Worm (Caenorhabditis elegans) whole organism, L2 larva: ENCODE data around the gene msp-31.
"Not testable (repeated sequence)": the region's sequence is repeated elsewhere in the genome, so short reads cannot be mapped to it uniquely, and the experiment has no call there.

Experiments
- C34F6.9 ChIP-seq: fragments of 150-350 bp; optimal IDR thresholded peaks from 2 replicates; lab custom pipeline; 2014; ENCODE audit warnings: missing biosample characterization, missing genetic modification characterization
- F13H6.1 ChIP-seq: sonication (generic microtip); optimal IDR thresholded peaks from 2 replicates; lab custom pipeline; 2016; ENCODE audit warnings: missing genetic modification characterization, missing compliant biosample characterization
- ceh-82 ChIP-seq: fragments of 150-350 bp; optimal IDR thresholded peaks from 2 replicates; lab custom pipeline; 2014; ENCODE audit warnings: missing biosample characterization, missing genetic modification characterization
- elt-3 ChIP-seq: sonication (generic microtip); optimal IDR thresholded peaks from 2 replicates; lab custom pipeline; 2017; ENCODE audit warnings: missing biosample characterization, missing genetic modification characterization
- fos-1 ChIP-seq: fragments of 150-350 bp; optimal IDR thresholded peaks from 2 replicates; lab custom pipeline; 2014; ENCODE audit warnings: missing biosample characterization, missing genetic modification characterization
- lsy-2 ChIP-seq, 2 experiments: fragments of 150-350 bp in 1 of 2; sonication (generic microtip) in 1 of 2; optimal IDR thresholded peaks; 2 replicates each; lab custom pipeline; 2014 to 2017; ENCODE audit warnings: missing biosample characterization in 2 of 2, missing genetic modification characterization in 2 of 2
- mdl-1 ChIP-seq, 2 experiments: fragments of 150-350 bp in 1 of 2; sonication (generic microtip) in 1 of 2; optimal IDR thresholded peaks; 2 replicates each; lab custom pipeline; 2017; ENCODE audit warnings: missing biosample characterization in 2 of 2, missing genetic modification characterization in 2 of 2
- nhr-10 ChIP-seq: sonication (generic microtip); optimal IDR thresholded peaks from 2 replicates; lab custom pipeline; 2017; ENCODE audit warnings: missing biosample characterization, missing genetic modification characterization
- nhr-11 ChIP-seq: fragments of 150-350 bp; optimal IDR thresholded peaks from 2 replicates; lab custom pipeline; 2014; ENCODE audit warnings: missing biosample characterization, missing genetic modification characterization
- nhr-129 ChIP-seq: fragments of 150-350 bp; optimal IDR thresholded peaks from 2 replicates; lab custom pipeline; 2014; ENCODE audit warnings: missing biosample characterization, missing genetic modification characterization
- nhr-237 ChIP-seq: fragments of 150-350 bp; optimal IDR thresholded peaks from 2 replicates; lab custom pipeline; 2014; ENCODE audit warnings: missing biosample characterization, missing genetic modification characterization
- snpc-4 ChIP-seq: fragments of 150-350 bp; optimal IDR thresholded peaks from 2 replicates; lab custom pipeline; 2014; ENCODE audit warnings: missing biosample characterization, missing genetic modification characterization
- unc-62 ChIP-seq: fragments of 150-350 bp; optimal IDR thresholded peaks from 2 replicates; lab custom pipeline; 2014; ENCODE audit warnings: missing biosample characterization, missing genetic modification reagents, missing genetic modification characterization
- ztf-11 ChIP-seq: sonication (generic microtip); optimal IDR thresholded peaks from 2 replicates; lab custom pipeline; 2017; ENCODE audit warnings: missing biosample characterization, missing genetic modification characterization

- not testable (repeated sequence) for TF ChIP-seq nhr-10; ztf-11 (tag; lab: Kevin White, UChicago); C34F6.9 (tag; lab: Kevin White, UChicago); mdl-1 (tag; optimal IDR thresholded peaks at IDR 0.05; lab: Kevin White, UChicago); snpc-4 (tag; lab: Kevin White, UChicago); lsy-2 (tag; optimal IDR thresholded peaks at IDR 0.05; lab: Kevin White, UChicago); unc-62 (GFP tag; lab: Kevin White, UChicago); nhr-237 (tag; lab: Kevin White, UChicago); nhr-11 (tag; lab: Kevin White, UChicago); fos-1 (tag; lab: Kevin White, UChicago); ceh-82 (tag; lab: Kevin White, UChicago); F13H6.1 (tag; lab: Kevin White, UChicago); elt-3 (tag; lab: Kevin White, UChicago); nhr-129 (tag; lab: Kevin White, UChicago)
Observed at ce11 chrII:4898529-4898928, 17.8 kb downstream of the msp-31 start, which contains the start of gene msp-32.
